Worm (Caenorhabditis elegans) whole organism, mixed stage, embryonic: Measurements from ENCODE around the gene F36D3.14.

ENCODE experiments used
- M03D4.4 ChIP-seq: sonication (generic microtip); optimal IDR thresholded peaks from 2 replicates; lab custom pipeline; 2017; ENCODE audit warnings: mild to moderate bottlenecking, missing genetic modification characterization, missing compliant biosample characterization
- blmp-1 ChIP-seq: fragments of 150-350 bp; optimal IDR thresholded peaks from 2 replicates; lab custom pipeline; 2014; ENCODE audit warnings: missing biosample characterization, missing genetic modification characterization
- ceh-39 ChIP-seq: fragments of 150-350 bp; optimal IDR thresholded peaks from 2 replicates; lab custom pipeline; 2014; ENCODE audit warnings: missing biosample characterization, missing genetic modification characterization
- ceh-43 ChIP-seq: fragments of 200-800 bp; sonication (Bioruptor generic); optimal IDR thresholded peaks from 2 replicates; lab custom pipeline; 2018; ENCODE audit warnings: mild to moderate bottlenecking, missing genetic modification characterization, moderate library complexity, missing compliant biosample characterization
- ceh-83 ChIP-seq: fragments of 200-800 bp; sonication (Bioruptor generic); optimal IDR thresholded peaks from 2 replicates; lab custom pipeline; 2018; ENCODE audit warnings: mild to moderate bottlenecking, missing genetic modification characterization, missing compliant biosample characterization
- ces-1 ChIP-seq: fragments of 150-350 bp; optimal IDR thresholded peaks from 2 replicates; lab custom pipeline; 2014; ENCODE audit warnings: missing biosample characterization, missing genetic modification reagents, missing genetic modification characterization
- hlh-1 ChIP-seq: fragments of 150-350 bp; optimal IDR thresholded peaks from 2 replicates; lab custom pipeline; 2014; ENCODE audit warnings: missing biosample characterization, missing genetic modification reagents, missing genetic modification characterization
- lin-13 ChIP-seq: fragments of 150-350 bp; optimal IDR thresholded peaks from 2 replicates; lab custom pipeline; 2014; ENCODE audit warnings: missing biosample characterization, missing genetic modification characterization
- lsy-2 ChIP-seq: fragments of 150-350 bp; optimal IDR thresholded peaks from 2 replicates; lab custom pipeline; 2014; ENCODE audit warnings: missing biosample characterization, missing genetic modification characterization
- mls-2 ChIP-seq: sonication (generic microtip); optimal IDR thresholded peaks from 2 replicates; lab custom pipeline; 2016; ENCODE audit warnings: mild to moderate bottlenecking, missing genetic modification characterization, moderate library complexity, missing compliant biosample characterization
- nhr-12 ChIP-seq: fragments of 150-350 bp; optimal IDR thresholded peaks from 2 replicates; lab custom pipeline; 2014; ENCODE audit warnings: missing biosample characterization, missing genetic modification characterization
- nhr-76 ChIP-seq: sonication (generic microtip); optimal IDR thresholded peaks from 2 replicates; lab custom pipeline; 2017; ENCODE audit warnings: missing biosample characterization, missing genetic modification characterization
- pha-4 ChIP-seq: fragments of 150-350 bp; optimal IDR thresholded peaks from 2 replicates; lab custom pipeline; 2018; ENCODE audit warnings: missing biosample characterization, missing genetic modification reagents, missing genetic modification characterization
- sem-2 ChIP-seq: fragments of 200-800 bp; sonication (Bioruptor generic); optimal IDR thresholded peaks from 2 replicates; lab custom pipeline; 2018; ENCODE audit warnings: mild to moderate bottlenecking, missing genetic modification characterization, missing compliant biosample characterization
- snpc-4 ChIP-seq: fragments of 150-350 bp; optimal IDR thresholded peaks from 2 replicates; lab custom pipeline; 2014; ENCODE audit warnings: missing biosample characterization, missing genetic modification characterization
- unc-62 ChIP-seq: fragments of 150-350 bp; optimal IDR thresholded peaks from 2 replicates; lab custom pipeline; 2014; ENCODE audit warnings: missing biosample characterization, missing genetic modification reagents, missing genetic modification characterization

Gene F36D3.14

ce11 chrV:16459377-16459776 lies 43.7 kb downstream of the F36D3.14 start:
- no peak for TF ChIP-seq mls-2 (tag; lab: Kevin White, UChicago)
- TF ChIP-seq pha-4 (tag; lab: Kevin White, UChicago) = no peak
- no peak for TF ChIP-seq M03D4.4 (tag; lab: Kevin White, UChicago)
- no peak for TF ChIP-seq blmp-1 (tag; lab: Kevin White, UChicago)
- TF ChIP-seq unc-62 = no peak
- TF ChIP-seq hlh-1 (tag; lab: Kevin White, UChicago) = no peak

ce11 chrV:16458714-16459113 lies 44.4 kb downstream of the F36D3.14 start, which contains the start of gene str-15:
TSS of gene str-15 (minus strand) at chrV:16458814.
- TF ChIP-seq lin-13 (tag; lab: Kevin White, UChicago) (no peak), nhr-76 (tag; lab: Kevin White, UChicago) (no peak), ceh-83 (no peak), sem-2 (GFP tag; lab: Kevin White, UChicago) (no peak)

ce11 chrV:16455065-16455464 lies 48.0 kb downstream of the F36D3.14 start, which contains the start of gene str-14:
TSS of gene str-14 (minus strand) at chrV:16455165.
- TF ChIP-seq hlh-1 (tag; lab: Kevin White, UChicago) = no peak
- no peak for TF ChIP-seq ces-1 (GFP tag; lab: Kevin White, UChicago)
- no peak for TF ChIP-seq snpc-4 (tag; lab: Kevin White, UChicago)
- no peak for TF ChIP-seq ceh-43
- no peak for TF ChIP-seq ceh-39
- TF ChIP-seq blmp-1 (tag; lab: Kevin White, UChicago) = no peak
- TF ChIP-seq ceh-83 = no peak
- no peak for TF ChIP-seq pha-4 (tag; lab: Kevin White, UChicago)
- no peak for TF ChIP-seq lsy-2 (tag; lab: Kevin White, UChicago)
- no peak for TF ChIP-seq nhr-12 (tag; lab: Kevin White, UChicago)
- TF ChIP-seq nhr-76 (tag; lab: Kevin White, UChicago) = no peak
